Worm (Caenorhabditis elegans): ENCODE measurements around the gene npr-25.

Gene npr-25

ce11 chrV:11312904-11313303 is 39.9 kb downstream of the npr-25 start (continued):
- TF ChIP-seq ceh-58 (GFP tag; IDR thresholded peaks at IDR 0.05), result no peak
- TF ChIP-seq madf-6 (GFP tag; IDR thresholded peaks at IDR 0.05), result no peak
- TF ChIP-seq ama-1 (optimal IDR thresholded peaks at IDR 0.05), result no peak
- TF ChIP-seq ama-1 (GFP tag; optimal IDR thresholded peaks at IDR 0.05), result no peak

- peak; percentile 92 for TF ChIP-seq nhr-80 (tag; optimal IDR thresholded peaks at IDR 0.05)
- TF ChIP-seq hmg-20 (GFP tag; IDR thresholded peaks at IDR 0.05), result no peak
- no peak for TF ChIP-seq B0261.1 (tag; optimal IDR thresholded peaks at IDR 0.05)
Observed at ce11 chrV:11311013-11311472, 41.8 kb downstream of the npr-25 start, which contains the start of gene T03F7.7. Gene T03F7.7 (plus strand): TSS chrV:11311422.

ce11 chrV:11308915-11309314 is 43.9 kb downstream of the npr-25 start:
- TF ChIP-seq somi-1 (GFP tag; optimal IDR thresholded peaks at IDR 0.05) (peak; percentile 15), C06A6.2 (GFP tag; conservative IDR thresholded peaks at IDR 0.05) (no peak), K12H6.12 (tag; optimal IDR thresholded peaks at IDR 0.05) (peak; percentile 17)

ce11 chrV:11308346-11308745 is 44.4 kb downstream of the npr-25 start, which contains the start of gene snf-11:
Gene snf-11 (minus strand): TSS chrV:11308446.
- TF ChIP-seq madf-8 (GFP tag; conservative IDR thresholded peaks at IDR 0.05) (no peak), ztf-3 (GFP tag; optimal IDR thresholded peaks at IDR 0.05) (no peak), F57C9.4 (tag; optimal IDR thresholded peaks at IDR 0.05) (no peak), mes-4 (tag; optimal IDR thresholded peaks at IDR 0.05) (no peak), nhr-27 (tag; optimal IDR thresholded peaks at IDR 0.05) (no peak), sea-2 (GFP tag; IDR thresholded peaks at IDR 0.05) (no peak), pha-4 (tag; optimal IDR thresholded peaks at IDR 0.05) (no peak), lin-40 (tag; optimal IDR thresholded peaks at IDR 0.05) (no peak), ceh-40 (GFP tag; IDR thresholded peaks at IDR 0.05) (no peak), ceh-79 (tag; optimal IDR thresholded peaks at IDR 0.05) (no peak)

- TF ChIP-seq attf-6 (GFP tag; IDR thresholded peaks at IDR 0.05) (no peak), lin-40 (tag; optimal IDR thresholded peaks at IDR 0.05) (no peak), akir-1 (GFP tag; optimal IDR thresholded peaks at IDR 0.05) (no peak), ztf-26 (tag; optimal IDR thresholded peaks at IDR 0.05) (no peak), mel-28 (tag; optimal IDR thresholded peaks at IDR 0.05; ENCODE audit: borderline replicate concordance) (no peak), madf-6 (GFP tag; IDR thresholded peaks at IDR 0.05) (no peak), tbp1 (GFP tag; optimal IDR thresholded peaks at IDR 0.05) (no peak), efl-1 (GFP tag; optimal IDR thresholded peaks at IDR 0.05) (no peak), aptf-2 (GFP tag; conservative IDR thresholded peaks at IDR 0.05) (no peak), rec-8 (tag; optimal IDR thresholded peaks at IDR 0.05) (no peak), ztf-6 (GFP tag; IDR thresholded peaks at IDR 0.05) (no peak), repo-1 (tag; optimal IDR thresholded peaks at IDR 0.05) (no peak), mes-4 (tag; optimal IDR thresholded peaks at IDR 0.05) (no peak), lin-35 (GFP tag; optimal IDR thresholded peaks at IDR 0.05) (no peak)
Observed at ce11 chrV:11307781-11308180, 45.0 kb downstream of the npr-25 start.

- no peak for TF ChIP-seq egl-18 (GFP tag; IDR thresholded peaks at IDR 0.05)
- no peak for TF ChIP-seq hsf-1 (GFP tag; IDR thresholded peaks at IDR 0.05)
Observed at ce11 chrV:11304879-11305278, 47.9 kb downstream of the npr-25 start, which contains the start of gene srh-45. Gene srh-45 (minus strand): TSS chrV:11304979.

Measured in whole organism, young adult.